Worm (Caenorhabditis elegans) whole organism, L4 larva: ENCODE measurements around the gene R11F4.2.

Experiments used
- aha-1 ChIP-seq: fragments of 150-350 bp; peaks from one replicate; lab custom pipeline; 2014; ENCODE audit warnings: missing biosample characterization, missing genetic modification characterization
- ama-1 ChIP-seq: fragments of 150-350 bp; optimal IDR thresholded peaks from 2 replicates; lab custom pipeline; 2014; ENCODE audit warnings: inconsistent platforms, mixed read lengths
- dmd-6 ChIP-seq: fragments of 200-800 bp; sonication (Bioruptor generic); IDR thresholded peaks from 2 replicates; pipeline ENCODE4 v1.3.6; 2022; ENCODE audit warnings: missing genetic modification reagents, missing genetic modification characterization, missing compliant biosample characterization
- madf-9 ChIP-seq: fragments of 200-800 bp; sonication (Bioruptor generic); conservative IDR thresholded peaks from 2 replicates; pipeline ENCODE4 v1.3.6; 2022; ENCODE audit warnings: missing genetic modification reagents, missing genetic modification characterization, missing compliant biosample characterization
- zag-1 ChIP-seq: fragments of 150-350 bp; optimal IDR thresholded peaks from 2 replicates; lab custom pipeline; 2014; ENCODE audit warnings: missing biosample characterization, missing genetic modification characterization

- no peak for TF ChIP-seq aha-1 (tag; lab: Kevin White, UChicago)
- TF ChIP-seq madf-9 (GFP tag; lab: Robert Waterston, UW): no peak
- no peak for TF ChIP-seq ama-1
- TF ChIP-seq dmd-6 (GFP tag; lab: Robert Waterston, UW): no peak
- TF ChIP-seq zag-1 (tag; lab: Kevin White, UChicago): no peak
Measured at ce11 chrII:4040066-4040465, 42.8 kb upstream of the R11F4.2 start.
